Worm (Caenorhabditis elegans) whole organism, L3 larva: ENCODE data around the gene ccch-3.

Source experiments
- ama-1 ChIP-seq: fragments of 150-350 bp; optimal IDR thresholded peaks from 2 replicates; lab custom pipeline; 2018
- elt-2 ChIP-seq: sonication (generic microtip); optimal IDR thresholded peaks from 2 replicates; lab custom pipeline; 2016; ENCODE audit warnings: missing genetic modification reagents, mild to moderate bottlenecking, missing genetic modification characterization, missing compliant biosample characterization
- elt-3 ChIP-seq, 3 experiments: fragments of 150-350 bp in 1 of 3; sonication (generic microtip) in 2 of 3; optimal IDR thresholded peaks; 2 replicates in 2 of 3; 4 replicates in 1 of 3; lab custom pipeline; 2014 to 2017; ENCODE audit warnings: missing biosample characterization in 3 of 3, missing genetic modification characterization in 3 of 3
- fkh-10 ChIP-seq: sonication (generic microtip); optimal IDR thresholded peaks from 2 replicates; lab custom pipeline; 2017; ENCODE audit warnings: missing biosample characterization, missing genetic modification reagents, missing genetic modification characterization
- jun-1 ChIP-seq: fragments of 150-350 bp; optimal IDR thresholded peaks from 2 replicates; lab custom pipeline; 2014; ENCODE audit warnings: missing biosample characterization, missing genetic modification reagents, missing genetic modification characterization
- lin-39 ChIP-seq: fragments of 150-350 bp; optimal IDR thresholded peaks from 2 replicates; lab custom pipeline; 2018; ENCODE audit warnings: missing biosample characterization, missing genetic modification reagents, missing genetic modification characterization
- nhr-23 ChIP-seq: fragments of 150-350 bp; optimal IDR thresholded peaks from 2 replicates; lab custom pipeline; 2014; ENCODE audit warnings: missing biosample characterization, missing genetic modification reagents, missing genetic modification characterization
- pha-4 ChIP-seq: fragments of 150-350 bp; optimal IDR thresholded peaks from 2 replicates; lab custom pipeline; 2014; ENCODE audit warnings: missing biosample characterization, missing genetic modification reagents, missing genetic modification characterization
- snpc-4 ChIP-seq: fragments of 150-350 bp; optimal IDR thresholded peaks from 2 replicates; lab custom pipeline; 2014; ENCODE audit warnings: missing biosample characterization, missing genetic modification characterization
- ztf-11 ChIP-seq: fragments of 150-350 bp; optimal IDR thresholded peaks from 2 replicates; lab custom pipeline; 2014; ENCODE audit warnings: missing biosample characterization, missing genetic modification characterization

DNA sequence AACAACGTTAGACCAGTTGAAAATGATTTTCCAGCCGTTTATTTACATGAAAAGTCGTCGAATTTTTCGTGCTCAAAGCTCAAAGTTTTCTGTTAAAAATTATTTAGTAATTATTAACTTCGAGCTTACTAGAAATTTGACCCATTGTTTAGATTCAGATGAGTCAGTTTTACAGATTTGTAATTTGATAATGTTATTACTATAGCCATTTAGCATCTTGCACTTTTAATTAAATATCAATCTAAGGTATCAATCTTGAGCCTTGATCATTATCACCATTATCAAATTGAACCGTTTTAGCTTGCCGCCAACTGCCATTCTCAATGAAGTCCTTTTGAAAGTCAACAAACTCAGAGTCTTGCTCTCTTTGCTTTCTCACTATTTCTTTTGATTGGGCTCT, 50.0 kb downstream of the ccch-3 start, which contains the start of gene ZC116.1:
- TF ChIP-seq elt-3 (tag; optimal IDR thresholded peaks at IDR 0.05; lab: Kevin White, UChicago) (no peak), pha-4 (tag; lab: Kevin White, UChicago) (no peak), ztf-11 (tag; lab: Kevin White, UChicago) (no peak), lin-39 (tag; lab: Kevin White, UChicago) (no peak), elt-2 (tag; lab: Kevin White, UChicago) (no peak), ama-1 (lab: Kevin White, UChicago) (no peak), fkh-10 (GFP tag; lab: Kevin White, UChicago) (no peak), jun-1 (no peak), snpc-4 (tag; lab: Kevin White, UChicago) (no peak), nhr-23 (tag; lab: Kevin White, UChicago) (no peak)
